Fruit fly (Drosophila melanogaster) S2 (cell line): Measurements from ENCODE around the gene WDR79.

ENCODE experiments used
- CG8478 ChIP-seq: fragments of >200 bp; optimal IDR thresholded peaks from 2 replicates; lab custom pipeline; 2018
- CTCF ChIP-seq, 2 experiments: fragments of >200 bp; optimal IDR thresholded peaks; 2 replicates each; lab custom pipeline; 2018

Gene WDR79

DNA sequence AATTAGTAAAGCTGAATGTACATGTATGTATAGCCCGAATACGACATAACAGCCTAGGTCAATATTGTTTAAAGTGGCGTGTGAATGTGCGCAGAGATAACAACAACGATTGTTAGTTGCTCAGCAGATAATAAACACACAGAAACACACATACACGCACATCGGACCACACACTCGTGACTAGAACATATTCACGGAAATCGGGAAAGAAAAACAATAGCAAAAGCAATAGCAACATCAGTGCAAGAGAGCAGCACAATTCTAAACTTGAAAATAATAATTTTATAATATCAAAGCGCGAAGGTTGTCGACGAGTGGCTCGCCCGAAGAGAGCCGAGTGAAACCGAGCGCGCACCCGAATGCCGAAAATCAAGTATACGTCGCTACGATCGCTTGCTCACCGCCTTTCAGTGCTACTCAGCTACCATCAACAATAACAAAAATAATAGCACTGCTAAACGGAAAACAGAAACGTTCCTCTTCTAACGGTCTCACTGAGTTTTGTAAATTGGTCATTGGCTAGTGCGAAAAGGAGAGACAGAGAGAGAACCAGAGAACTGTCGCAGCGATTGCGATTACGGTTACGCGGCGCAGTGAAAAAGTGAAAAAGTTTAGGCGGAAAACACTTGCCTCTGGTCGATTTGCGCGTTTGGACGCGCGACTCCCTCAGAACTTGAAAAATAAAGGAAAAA is 44.5 kb downstream of the WDR79 start:
- TF ChIP-seq CTCF (optimal IDR thresholded peaks at IDR 0.05; lab: Kevin White, UChicago) (no peak), CG8478 (lab: Kevin White, UChicago) (no peak)

DNA sequence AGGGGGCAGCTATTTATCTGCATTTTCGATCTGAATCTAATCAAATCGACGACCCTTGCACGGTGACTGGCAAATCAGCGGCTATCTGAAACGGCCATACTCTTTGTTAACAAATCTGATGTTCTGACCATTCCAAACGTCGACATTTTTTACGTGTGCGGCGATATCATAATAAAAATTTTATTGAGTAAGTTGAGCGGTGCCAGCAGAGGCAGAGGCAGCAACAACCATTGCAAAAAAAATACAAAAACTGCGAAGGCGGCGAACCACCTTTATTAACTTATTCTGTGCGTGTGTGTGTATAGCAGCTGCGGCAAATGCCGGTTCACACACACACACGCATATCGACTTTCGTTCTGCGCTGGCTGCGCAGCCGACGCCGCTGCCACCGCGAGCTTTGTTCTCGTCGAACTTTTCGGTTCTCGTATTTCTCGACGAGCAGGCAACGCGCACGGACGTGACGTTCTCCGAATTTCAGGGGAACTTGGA is 45.4 kb downstream of the WDR79 start, which contains the start of gene Kr-h1:
Gene Kr-h1, plus strand, starts transcription at position 447 of the 489 bp plus-strand sequence.
- TF ChIP-seq CG8478 (lab: Kevin White, UChicago) (no peak), CTCF (optimal IDR thresholded peaks at IDR 0.05; lab: Kevin White, UChicago) (no peak)

DNA sequence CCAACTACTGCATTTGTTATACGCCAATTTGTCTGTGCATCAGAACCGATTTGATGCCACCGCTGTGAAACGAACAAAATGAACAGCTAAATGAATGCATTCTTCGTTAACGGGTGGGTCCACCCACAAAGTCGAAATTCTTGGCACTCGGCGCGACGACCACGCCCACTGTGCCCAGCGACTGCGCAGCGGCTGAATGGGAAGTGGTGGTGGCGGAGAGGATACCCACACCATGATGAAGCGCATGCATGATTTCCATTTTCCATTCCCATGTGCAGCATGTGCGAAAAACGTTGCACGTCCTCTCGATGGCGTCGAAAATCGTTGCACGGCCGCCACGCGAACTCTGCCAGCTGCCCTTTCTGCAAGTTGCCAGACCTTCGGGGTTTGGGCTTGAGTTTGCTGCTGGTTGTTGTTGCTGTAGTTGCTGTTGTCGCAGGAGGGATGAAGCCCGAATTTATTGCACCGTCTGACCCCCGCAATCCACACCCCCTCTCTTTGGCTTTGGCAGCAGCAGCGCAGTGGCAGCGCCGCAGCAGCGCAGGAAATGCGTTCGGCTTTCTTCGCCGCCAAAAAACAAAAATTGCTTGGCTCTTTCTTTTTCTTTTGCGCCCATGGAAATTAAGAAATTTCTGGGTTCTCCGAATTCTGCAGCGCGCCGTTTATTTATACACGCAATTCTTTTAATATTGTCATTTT is 46.3 kb downstream of the WDR79 start:
- no peak for TF ChIP-seq CG8478 (lab: Kevin White, UChicago)
- no peak for TF ChIP-seq CTCF (optimal IDR thresholded peaks at IDR 0.05; lab: Kevin White, UChicago)

DNA sequence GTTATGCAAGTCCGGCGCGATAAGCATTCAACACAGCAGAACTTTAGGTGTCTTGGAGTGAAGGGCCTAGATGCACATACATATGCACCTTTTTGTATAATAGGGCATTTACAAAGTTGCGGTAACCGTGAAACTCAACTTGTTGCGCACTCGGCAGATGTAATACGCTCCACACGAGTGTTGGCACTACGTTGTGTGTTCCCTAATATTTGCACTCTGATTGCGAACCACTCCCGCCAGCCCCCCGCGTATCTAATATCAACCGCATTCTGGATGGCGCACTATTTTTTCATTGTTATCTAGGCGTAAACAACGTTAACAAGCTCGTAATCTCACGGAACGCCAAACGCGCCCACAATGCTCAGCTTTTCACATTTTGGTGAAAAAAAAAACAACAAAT is 47.2 kb downstream of the WDR79 start:
- TF ChIP-seq CG8478 (lab: Kevin White, UChicago) (no peak), CTCF (optimal IDR thresholded peaks at IDR 0.05; lab: Kevin White, UChicago) (no peak)

DNA sequence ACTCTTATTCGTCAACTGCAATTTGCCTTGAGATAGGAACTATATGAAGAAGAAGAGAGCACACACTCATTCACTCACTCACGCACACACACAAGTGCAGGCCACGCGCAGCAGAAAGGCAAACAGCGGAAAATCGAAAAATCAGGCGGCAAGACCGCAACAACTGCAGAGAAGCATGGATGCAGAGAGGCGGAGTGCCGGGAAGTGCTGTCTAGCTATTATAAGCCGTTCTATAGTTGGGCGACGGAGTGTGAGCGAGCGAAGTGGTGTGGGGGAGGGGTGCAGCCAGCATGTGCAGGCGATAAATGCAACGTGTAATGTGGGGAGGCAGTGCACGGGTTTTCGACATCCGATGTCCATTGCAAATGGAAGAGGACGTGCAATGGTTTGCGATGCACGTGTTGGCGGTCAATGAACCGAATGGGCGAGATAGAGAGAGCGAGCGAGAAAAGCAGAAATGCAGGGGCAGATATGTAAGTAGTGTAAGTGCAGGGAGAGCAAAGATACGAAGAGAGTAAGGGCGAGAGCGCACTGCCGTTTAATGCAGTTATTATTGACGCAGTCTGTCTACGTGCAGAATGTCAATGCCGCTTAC is 48.7 kb downstream of the WDR79 start:
- no peak for TF ChIP-seq CG8478 (lab: Kevin White, UChicago)

DNA sequence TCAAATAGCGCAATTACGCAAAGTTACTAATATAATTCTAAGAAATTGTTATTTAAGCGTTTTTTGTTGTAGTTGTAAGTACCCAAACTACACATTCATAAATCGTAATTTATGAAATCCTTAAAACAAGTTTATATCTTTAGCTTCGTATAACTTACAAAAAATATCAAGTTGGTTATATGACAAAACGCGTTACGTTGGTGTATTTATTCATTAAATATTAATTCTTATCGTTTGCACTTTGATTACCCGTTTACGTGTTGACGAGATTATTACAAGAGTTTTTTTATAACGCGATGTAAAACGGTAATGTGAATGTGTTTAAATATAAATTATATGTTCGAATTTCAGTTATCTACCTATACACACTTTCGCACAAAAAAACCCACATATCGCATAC is 49.9 kb downstream of the WDR79 start:
- TF ChIP-seq CG8478 (lab: Kevin White, UChicago) (no peak), CTCF (optimal IDR thresholded peaks at IDR 0.05; lab: Kevin White, UChicago) (no peak)

DNA sequence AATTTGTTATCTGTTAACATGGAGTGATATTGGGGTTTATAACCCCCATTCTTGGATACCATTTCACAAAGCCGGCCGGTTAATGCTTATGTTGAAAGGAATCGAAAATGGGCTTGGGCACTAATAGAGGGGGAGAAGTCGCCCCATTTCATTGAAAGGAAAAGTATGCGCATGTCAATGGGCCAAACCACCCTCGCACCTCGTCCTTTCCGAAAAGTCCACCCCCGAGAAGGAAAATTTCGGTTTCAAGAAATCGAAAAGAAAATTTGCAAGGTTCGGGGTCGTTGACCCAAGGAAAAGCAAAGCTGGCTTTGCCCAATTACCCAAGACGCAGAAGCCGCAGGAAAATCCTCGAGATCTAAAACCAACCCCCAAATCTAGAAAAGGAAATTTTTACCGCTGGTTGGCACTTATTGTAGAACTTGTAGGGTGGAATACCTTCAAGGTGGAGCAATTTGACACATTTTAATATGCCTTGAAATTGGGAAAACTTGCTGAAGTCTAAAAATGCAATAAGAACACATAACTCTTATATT is 50.7 kb downstream of the WDR79 start:
- TF ChIP-seq CG8478 (lab: Kevin White, UChicago) (no peak), CTCF (optimal IDR thresholded peaks at IDR 0.05; lab: Kevin White, UChicago) (no peak)

DNA sequence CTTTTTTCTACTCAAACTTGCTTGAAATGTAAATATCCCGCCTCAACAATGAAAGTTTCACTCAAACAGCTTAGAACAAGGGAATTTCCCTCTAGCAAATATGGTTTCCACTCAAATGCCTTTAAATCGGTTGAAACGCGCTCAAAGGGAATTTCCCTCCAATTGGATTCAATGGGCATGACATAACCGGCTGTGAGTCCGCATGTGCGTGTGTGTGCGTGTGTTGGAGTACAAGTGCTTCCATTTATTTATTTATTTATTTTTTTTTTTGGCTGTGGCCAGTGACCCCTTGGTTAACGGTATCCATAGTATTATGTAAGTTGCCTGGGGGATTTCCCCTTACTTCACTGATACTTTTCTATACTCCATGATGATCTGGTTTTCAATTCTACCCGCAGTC is 51.4 kb downstream of the WDR79 start:
- TF ChIP-seq CG8478 (lab: Kevin White, UChicago) (no peak), CTCF (optimal IDR thresholded peaks at IDR 0.05; lab: Kevin White, UChicago) (no peak)
